Fruit fly (Drosophila melanogaster): ENCODE measurements around the gene CG31642.

The CG31642 gene

dm6 chr2L:6109313-6109847 lies 8.9 kb upstream of the CG31642 start:
- TF ChIP-seq ems (GFP tag; optimal IDR thresholded peaks at IDR 0.05) = no peak
- TF ChIP-seq Rx (GFP tag; IDR thresholded peaks at IDR 0.05) = no peak
- TF ChIP-seq ken (GFP tag; IDR thresholded peaks at IDR 0.05) = no peak
- peak; percentile 47; the same call in 1 of the 2 replicates for TF ChIP-seq Adf1 (GFP tag; IDR thresholded peaks at IDR 0.05)
- no peak for TF ChIP-seq CG2678 (tag; optimal IDR thresholded peaks at IDR 0.05)
- no peak for TF ChIP-seq lab (GFP tag; optimal IDR thresholded peaks at IDR 0.05)
- TF ChIP-seq sens (GFP tag) = peak; percentile 8
- no peak for TF ChIP-seq cad (GFP tag; optimal IDR thresholded peaks at IDR 0.05)
- TF ChIP-seq Sin3A (optimal IDR thresholded peaks at IDR 0.05) = no peak
- TF ChIP-seq crol (GFP tag; IDR thresholded peaks at IDR 0.05) = peak; percentile 72
- TF ChIP-seq CG12071 (GFP tag; optimal IDR thresholded peaks at IDR 0.05) = peak; percentile 19
- TF ChIP-seq aop (GFP tag; IDR thresholded peaks at IDR 0.05) = no peak
- no peak for TF ChIP-seq Sox102F (GFP tag; optimal IDR thresholded peaks at IDR 0.05)
- TF ChIP-seq Jarid2 (GFP tag; optimal IDR thresholded peaks at IDR 0.05) = peak; percentile 38
- TF ChIP-seq CG10274 (GFP tag; optimal IDR thresholded peaks at IDR 0.05) = no peak
- no peak for TF ChIP-seq chif (GFP tag; optimal IDR thresholded peaks at IDR 0.05)
- peak; percentile 32 to 56 for TF ChIP-seq Trl (optimal IDR thresholded peaks at IDR 0.05)
- TF ChIP-seq Trl (GFP tag; optimal IDR thresholded peaks at IDR 0.05) = no peak
- peak; percentile 94 for TF ChIP-seq Deaf1 (tag; optimal IDR thresholded peaks at IDR 0.05)
- TF ChIP-seq Poxn (GFP tag; IDR thresholded peaks at IDR 0.05) = no peak
- TF ChIP-seq CG18599 (GFP tag; optimal IDR thresholded peaks at IDR 0.05) = peak; percentile 33
- peak; percentile 28 for TF ChIP-seq abd-A (tag; optimal IDR thresholded peaks at IDR 0.05)
- no peak for TF ChIP-seq corto (GFP tag; optimal IDR thresholded peaks at IDR 0.05)
- peak; percentile 79 for TF ChIP-seq ewg (GFP tag; optimal IDR thresholded peaks at IDR 0.05)
- TF ChIP-seq HLHmδ (GFP tag; optimal IDR thresholded peaks at IDR 0.05) = no peak
- no peak for TF ChIP-seq CG2875 (GFP tag; optimal IDR thresholded peaks at IDR 0.05)
- no peak for TF ChIP-seq CG6175 (GFP tag; IDR thresholded peaks at IDR 0.05)
- TF ChIP-seq CoRest (tag; optimal IDR thresholded peaks at IDR 0.05) = no peak
- 0 out of 4 replicates have a peak, but pooled peaks have one; percentile 31 for TF ChIP-seq chinmo (GFP tag; IDR thresholded peaks at IDR 0.05; ENCODE audit: partially characterized antibody)
- no peak for TF ChIP-seq tx (GFP tag; optimal IDR thresholded peaks at IDR 0.05)
- no peak for TF ChIP-seq nerfin-1 (tag; optimal IDR thresholded peaks at IDR 0.05)
- no peak for TF ChIP-seq Dfd (GFP tag; optimal IDR thresholded peaks at IDR 0.05)
- 0 out of 2 replicates have a peak, but pooled peaks have one; percentile 9 for TF ChIP-seq CG42726 (GFP tag; IDR thresholded peaks at IDR 0.05; ENCODE audit: partially characterized antibody)
- no peak for TF ChIP-seq Dad (GFP tag; optimal IDR thresholded peaks at IDR 0.05)
- peak; percentile 73 for TF ChIP-seq Med (GFP tag)
- no peak for TF ChIP-seq CG6254 (GFP tag; optimal IDR thresholded peaks at IDR 0.05)
- TF ChIP-seq CG13894 (tag; optimal IDR thresholded peaks at IDR 0.05) = peak; percentile 2
- peak; percentile 32 for TF ChIP-seq scrt (GFP tag; optimal IDR thresholded peaks at IDR 0.05)
- no peak for TF ChIP-seq CG9727 (GFP tag; optimal IDR thresholded peaks at IDR 0.05)
- TF ChIP-seq CG7271 (tag; optimal IDR thresholded peaks at IDR 0.05) = no peak
- TF ChIP-seq CG8290 (GFP tag; optimal IDR thresholded peaks at IDR 0.05) = no peak
- TF ChIP-seq CG8290 (tag; optimal IDR thresholded peaks at IDR 0.05) = peak in 1 of 2 experiments; percentile 12
- TF ChIP-seq Hr3 (GFP tag; optimal IDR thresholded peaks at IDR 0.05) = no peak

Data from whole organism, embryonic.